Fruit fly (Drosophila melanogaster): Measurements from ENCODE around the gene CG13895.

DNA sequence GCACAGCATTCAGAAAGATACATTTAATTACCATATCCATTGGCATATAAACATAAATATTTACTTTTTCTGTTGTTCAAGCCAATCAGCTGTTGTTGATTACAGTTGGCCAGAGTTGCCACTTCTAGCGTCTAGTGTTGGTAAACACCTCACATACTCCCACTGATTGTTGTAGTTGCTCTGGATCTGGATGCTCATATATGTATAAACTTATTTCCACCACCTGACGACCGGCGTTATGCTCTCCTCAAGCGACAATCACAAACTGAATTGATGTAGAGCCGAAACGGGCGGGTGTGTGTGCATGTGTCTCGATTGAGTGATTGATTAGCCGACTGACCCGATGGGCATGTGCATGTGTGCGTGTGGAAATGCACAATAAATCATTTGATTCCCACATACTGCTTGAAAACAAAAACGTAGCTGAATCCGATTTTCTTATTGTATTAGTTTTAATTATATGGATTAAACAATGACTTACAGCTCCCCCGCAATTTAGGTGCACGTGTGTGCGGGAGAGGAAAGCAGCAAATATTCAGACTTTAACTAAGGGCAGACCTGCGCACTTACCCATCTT lies 26.1 kb downstream of the CG13895 start:
- TF ChIP-seq lz (GFP tag; optimal IDR thresholded peaks at IDR 0.05) = peak; percentile 33
- peak; percentile 28 for TF ChIP-seq pdm3 (GFP tag; optimal IDR thresholded peaks at IDR 0.05)
- peak; percentile 12 for TF ChIP-seq dsx (GFP tag; optimal IDR thresholded peaks at IDR 0.05; ENCODE audit: poor library complexity, severe bottlenecking)
- peak; percentile 42 for TF ChIP-seq Met (GFP tag; optimal IDR thresholded peaks at IDR 0.05)
- TF ChIP-seq Blimp-1 (GFP tag; optimal IDR thresholded peaks at IDR 0.05) = no peak
- peak; percentile 29 for TF ChIP-seq CG1621 (tag; optimal IDR thresholded peaks at IDR 0.05)
- no peak for TF ChIP-seq Hr4 (GFP tag; optimal IDR thresholded peaks at IDR 0.05)
- no peak for TF ChIP-seq CG11762 (GFP tag; optimal IDR thresholded peaks at IDR 0.05; ENCODE audit: insufficient read depth)
- TF ChIP-seq CG6276 (GFP tag; optimal IDR thresholded peaks at IDR 0.05) = no peak
- no peak for TF ChIP-seq salr (GFP tag; optimal IDR thresholded peaks at IDR 0.05)
